Fruit fly (Drosophila melanogaster): Measurements from ENCODE around the gene CG14434.

Gene CG14434

dm6 chrX:6863289-6863938, 3.6 kb downstream of the CG14434 start, which contains the start of gene CG43736 (continued):
- peak; percentile 88 for TF ChIP-seq CHES-1-like (GFP tag; optimal IDR thresholded peaks at IDR 0.05)
- peak; percentile 67 for TF ChIP-seq tup (GFP tag; optimal IDR thresholded peaks at IDR 0.05)
- TF ChIP-seq Mes4 (GFP tag; optimal IDR thresholded peaks at IDR 0.05): peak; percentile 89
- peak; percentile 87 for TF ChIP-seq disco-r (GFP tag; optimal IDR thresholded peaks at IDR 0.05)
- TF ChIP-seq hkb (optimal IDR thresholded peaks at IDR 0.05): no peak
- TF ChIP-seq hkb (GFP tag; IDR thresholded peaks at IDR 0.05): peak; percentile 87
- peak; percentile 81 for TF ChIP-seq CG10366 (GFP tag; IDR thresholded peaks at IDR 0.05)
- TF ChIP-seq eve (GFP tag; optimal IDR thresholded peaks at IDR 0.05): peak in 1 of 2 experiments; percentile 98
- 0 out of 2 replicates have a peak, but pooled peaks have one; percentile 46 for TF ChIP-seq CG10321 (GFP tag; IDR thresholded peaks at IDR 0.05)
- no peak for TF ChIP-seq amos (GFP tag; IDR thresholded peaks at IDR 0.05; ENCODE audit: partially characterized antibody)
- TF ChIP-seq dan (GFP tag; IDR thresholded peaks at IDR 0.05): no peak; the same call in 1 of the 2 replicates
- peak; percentile 95 for TF ChIP-seq CG9727 (GFP tag; optimal IDR thresholded peaks at IDR 0.05)
- peak; percentile 98 for TF ChIP-seq fd96Cb (tag; optimal IDR thresholded peaks at IDR 0.05)
- TF ChIP-seq D19A (tag; optimal IDR thresholded peaks at IDR 0.05): peak; percentile 96
- TF ChIP-seq CG32767 (GFP tag; IDR thresholded peaks at IDR 0.05): peak; percentile 82
- TF ChIP-seq crp (GFP tag; optimal IDR thresholded peaks at IDR 0.05): peak in 1 of 2 experiments; percentile 49
- TF ChIP-seq zf30C (GFP tag; optimal IDR thresholded peaks at IDR 0.05): no peak
- peak; percentile 72 for TF ChIP-seq CG7928 (GFP tag; optimal IDR thresholded peaks at IDR 0.05)
- TF ChIP-seq gfzf (GFP tag; optimal IDR thresholded peaks at IDR 0.05): no peak
- peak; percentile 92 for TF ChIP-seq jumu (GFP tag; optimal IDR thresholded peaks at IDR 0.05)
- peak; percentile 91 for TF ChIP-seq Camta (GFP tag; optimal IDR thresholded peaks at IDR 0.05)
- peak; percentile 97 for TF ChIP-seq CG3281 (GFP tag; optimal IDR thresholded peaks at IDR 0.05)
- peak; percentile 92 to 96 for TF ChIP-seq bsh (GFP tag; optimal IDR thresholded peaks at IDR 0.05)
- peak; percentile 65; the same call in 1 of the 3 replicates for TF ChIP-seq C15 (GFP tag; IDR thresholded peaks at IDR 0.05)
- peak; percentile 82 for TF ChIP-seq otp (GFP tag; IDR thresholded peaks at IDR 0.05)
- TF ChIP-seq CoRest (tag; optimal IDR thresholded peaks at IDR 0.05): peak; percentile 99
- TF ChIP-seq CG18476 (GFP tag; optimal IDR thresholded peaks at IDR 0.05): peak; percentile 93
- TF ChIP-seq bab2 (GFP tag; optimal IDR thresholded peaks at IDR 0.05): peak; percentile 93
- TF ChIP-seq CG9817 (tag; optimal IDR thresholded peaks at IDR 0.05): peak; percentile 96
- peak; percentile 45; the same call in 1 of the 2 replicates for TF ChIP-seq Lim3 (GFP tag; IDR thresholded peaks at IDR 0.05)
- peak; percentile 96 for TF ChIP-seq Fer3 (tag; optimal IDR thresholded peaks at IDR 0.05)
- peak; percentile 83 for TF ChIP-seq Oaz (GFP tag; IDR thresholded peaks at IDR 0.05)
- TF ChIP-seq peb (GFP tag; IDR thresholded peaks at IDR 0.05): peak; percentile 79
- TF ChIP-seq Gsc (GFP tag; IDR thresholded peaks at IDR 0.05): no peak; the same call in 1 of the 2 replicates
- TF ChIP-seq NC2β (GFP tag; optimal IDR thresholded peaks at IDR 0.05): peak; percentile 87
- peak; percentile 89 for TF ChIP-seq ewg (GFP tag; optimal IDR thresholded peaks at IDR 0.05)
- TF ChIP-seq CG14860 (GFP tag; IDR thresholded peaks at IDR 0.05; ENCODE audit: partially characterized antibody): no peak
- peak; percentile 96 for TF ChIP-seq unpg (GFP tag; optimal IDR thresholded peaks at IDR 0.05)
- peak; percentile 97 for TF ChIP-seq CG15269 (tag; optimal IDR thresholded peaks at IDR 0.05)
- peak; percentile 84 for TF ChIP-seq so (GFP tag; IDR thresholded peaks at IDR 0.05)
- TF ChIP-seq CG5180 (GFP tag; optimal IDR thresholded peaks at IDR 0.05): peak; percentile 82
- TF ChIP-seq Elba2 (GFP tag; optimal IDR thresholded peaks at IDR 0.05): no peak
- TF ChIP-seq CG17186 (GFP tag; optimal IDR thresholded peaks at IDR 0.05): peak; percentile 82
- TF ChIP-seq aop (GFP tag; IDR thresholded peaks at IDR 0.05): no peak
- TF ChIP-seq CG11723 (GFP tag; optimal IDR thresholded peaks at IDR 0.05): peak; percentile 91
- TF ChIP-seq CG8944 (GFP tag; optimal IDR thresholded peaks at IDR 0.05): peak; percentile 91
- TF ChIP-seq Nf-YB (GFP tag; optimal IDR thresholded peaks at IDR 0.05): peak; percentile 84
- TF ChIP-seq CkIIα-i1 (GFP tag; IDR thresholded peaks at IDR 0.05): 0 out of 2 replicates have a peak, but pooled peaks have one; percentile 23
- TF ChIP-seq CG17385 (GFP tag; optimal IDR thresholded peaks at IDR 0.05): peak; percentile 83
